Fruit fly (Drosophila melanogaster): ENCODE data around the gene PTPMT1.

The PTPMT1 gene

dm6 chr3R:23752728-23753127 is 5.4 kb upstream of the PTPMT1 start, which contains the start of the genes RanBP3 and Rpt5 (continued):
- TF ChIP-seq CG32767 (GFP tag; IDR thresholded peaks at IDR 0.05), result no peak
- no peak for TF ChIP-seq CoRest (tag; optimal IDR thresholded peaks at IDR 0.05)
- no peak for TF ChIP-seq CG4360 (GFP tag; IDR thresholded peaks at IDR 0.05)
- no peak for TF ChIP-seq GATAe (GFP tag; conservative IDR thresholded peaks at IDR 0.05)
- peak; percentile 19 for TF ChIP-seq Hr3 (GFP tag; optimal IDR thresholded peaks at IDR 0.05)
- TF ChIP-seq HLHmδ (GFP tag; optimal IDR thresholded peaks at IDR 0.05), result no peak
- peak; percentile 70 for TF ChIP-seq inv (GFP tag; IDR thresholded peaks at IDR 0.05; ENCODE audit: partially characterized antibody)
- TF ChIP-seq vnd (GFP tag; IDR thresholded peaks at IDR 0.05; ENCODE audit: partially characterized antibody), result peak; percentile 63
- no peak for TF ChIP-seq ATbp (GFP tag; optimal IDR thresholded peaks at IDR 0.05)
- TF ChIP-seq CG10321 (GFP tag; IDR thresholded peaks at IDR 0.05), result no peak
- TF ChIP-seq dati (GFP tag; IDR thresholded peaks at IDR 0.05), result no peak
- TF ChIP-seq Dek (tag; optimal IDR thresholded peaks at IDR 0.05), result no peak
- TF ChIP-seq CG3407 (GFP tag; optimal IDR thresholded peaks at IDR 0.05), result no peak
- no peak for TF ChIP-seq br (optimal IDR thresholded peaks at IDR 0.05)
- TF ChIP-seq CG3838 (GFP tag; optimal IDR thresholded peaks at IDR 0.05), result no peak
- TF ChIP-seq CG6175 (GFP tag; IDR thresholded peaks at IDR 0.05), result no peak; the same call in 2 of the 3 replicates
- peak in 1 of 2 experiments; percentile 9 for TF ChIP-seq bsh (GFP tag; optimal IDR thresholded peaks at IDR 0.05)
- peak; percentile 73 for TF ChIP-seq mam (GFP tag; optimal IDR thresholded peaks at IDR 0.05)
- no peak for TF ChIP-seq emc (GFP tag; optimal IDR thresholded peaks at IDR 0.05)
- TF ChIP-seq CG12104 (GFP tag; optimal IDR thresholded peaks at IDR 0.05), result peak; percentile 0
- TF ChIP-seq Eip74EF (GFP tag; optimal IDR thresholded peaks at IDR 0.05), result no peak
- TF ChIP-seq CG14014 (GFP tag; IDR thresholded peaks at IDR 0.05), result 0 out of 2 replicates have a peak, but pooled peaks have one; percentile 30
- TF ChIP-seq CkIIα-i1 (GFP tag; IDR thresholded peaks at IDR 0.05), result no peak
- TF ChIP-seq Sry-δ (GFP tag; optimal IDR thresholded peaks at IDR 0.05), result peak; percentile 82
- TF ChIP-seq amos (GFP tag; IDR thresholded peaks at IDR 0.05; ENCODE audit: partially characterized antibody), result peak; percentile 86
- TF ChIP-seq CG16815 (GFP tag; optimal IDR thresholded peaks at IDR 0.05), result no peak
- peak; percentile 59 for TF ChIP-seq CG34376 (GFP tag; optimal IDR thresholded peaks at IDR 0.05)
- no peak for TF ChIP-seq CG18764 (GFP tag; optimal IDR thresholded peaks at IDR 0.05)
- peak; percentile 63 for TF ChIP-seq maf-S (GFP tag; optimal IDR thresholded peaks at IDR 0.05)
- TF ChIP-seq dpn (GFP tag; optimal IDR thresholded peaks at IDR 0.05), result peak; percentile 62 to 78
- no peak for TF ChIP-seq pan (optimal IDR thresholded peaks at IDR 0.05)
- TF ChIP-seq pan (GFP tag; optimal IDR thresholded peaks at IDR 0.05 in 1 of 2, IDR thresholded peaks at IDR 0.05 in 1 of 2), result no peak
- peak; percentile 36; the same call in 1 of the 2 replicates for TF ChIP-seq Drgx (GFP tag; IDR thresholded peaks at IDR 0.05)
- no peak for TF ChIP-seq tio (GFP tag; optimal IDR thresholded peaks at IDR 0.05)
- TF ChIP-seq CG33557 (GFP tag; optimal IDR thresholded peaks at IDR 0.05), result no peak
- peak; percentile 41 for TF ChIP-seq CG12744 (GFP tag; optimal IDR thresholded peaks at IDR 0.05)
- TF ChIP-seq CG30403 (GFP tag; optimal IDR thresholded peaks at IDR 0.05), result peak; percentile 61
- TF ChIP-seq sob (GFP tag; IDR thresholded peaks at IDR 0.05), result peak; percentile 90
- TF ChIP-seq klu (GFP tag; IDR thresholded peaks at IDR 0.05), result no peak
- TF ChIP-seq Bdp1 (GFP tag; optimal IDR thresholded peaks at IDR 0.05), result peak; percentile 5
- peak; percentile 36 for TF ChIP-seq shn (GFP tag; optimal IDR thresholded peaks at IDR 0.05)
- TF ChIP-seq trh (GFP tag; optimal IDR thresholded peaks at IDR 0.05), result peak; percentile 18
- TF ChIP-seq Taf1 (GFP tag; IDR thresholded peaks at IDR 0.05), result no peak
- TF ChIP-seq Ets97D (GFP tag; optimal IDR thresholded peaks at IDR 0.05), result peak; percentile 72
- TF ChIP-seq CG7987 (GFP tag; optimal IDR thresholded peaks at IDR 0.05), result peak; percentile 55
- peak; percentile 71 for TF ChIP-seq HLH54F (GFP tag; optimal IDR thresholded peaks at IDR 0.05)
- TF ChIP-seq pfk (GFP tag; optimal IDR thresholded peaks at IDR 0.05), result no peak
- TF ChIP-seq Ptx1 (GFP tag; IDR thresholded peaks at IDR 0.05), result 0 out of 2 replicates have a peak, but pooled peaks have one; percentile 9
- TF ChIP-seq Mad (GFP tag; optimal IDR thresholded peaks at IDR 0.05), result no peak
- TF ChIP-seq CG7963 (GFP tag; IDR thresholded peaks at IDR 0.05; ENCODE audit: partially characterized antibody), result peak; percentile 76
- TF ChIP-seq unc-4 (GFP tag; IDR thresholded peaks at IDR 0.05; ENCODE audit: partially characterized antibody), result peak; percentile 82
- TF ChIP-seq dimm (GFP tag; IDR thresholded peaks at IDR 0.05), result no peak
